Fruit fly (Drosophila melanogaster) whole organism, embryonic: ENCODE results near the gene SmD1.

Experiments
- ATbp ChIP-seq: fragments of 200-800 bp; sonication (Bioruptor generic); optimal IDR thresholded peaks from 2 replicates; lab custom pipeline; 2017; ENCODE audit warnings: missing biosample characterization, mild to moderate bottlenecking, missing genetic modification characterization, missing genetic modification reagents
- B-H2 ChIP-seq: fragments of 200-800 bp; sonication (Bioruptor generic); optimal IDR thresholded peaks from 2 replicates; lab custom pipeline; 2018; ENCODE audit warnings: missing biosample characterization, mild to moderate bottlenecking, missing genetic modification characterization
- Bdp1 ChIP-seq: fragments of 200-800 bp; sonication (Bioruptor generic); optimal IDR thresholded peaks from 3 replicates; lab custom pipeline; 2016; ENCODE audit warnings: missing biosample characterization, missing genetic modification characterization
- BtbVII ChIP-seq: fragments of 200-800 bp; sonication (Bioruptor generic); optimal IDR thresholded peaks from 3 replicates; lab custom pipeline; 2017; ENCODE audit warnings: missing biosample characterization, mild to moderate bottlenecking, missing genetic modification characterization
- CG10543 ChIP-seq: fragments of 200-800 bp; sonication (Bioruptor generic); optimal IDR thresholded peaks from 3 replicates; lab custom pipeline; 2017; ENCODE audit warnings: missing biosample characterization, mild to moderate bottlenecking, missing genetic modification characterization, moderate library complexity
- CG10959 ChIP-seq: fragments of 200-800 bp; sonication (Bioruptor generic); IDR thresholded peaks from 2 replicates; pipeline ENCODE4 v1.3.6; 2022; ENCODE audit warnings: missing biosample characterization, missing genetic modification characterization
- CG12299 ChIP-seq: fragments of 200-800 bp; sonication (Bioruptor generic); optimal IDR thresholded peaks from 2 replicates; lab custom pipeline; 2018; ENCODE audit warnings: missing biosample characterization, mild to moderate bottlenecking, missing genetic modification characterization
- CG13296 ChIP-seq: fragments of 200-800 bp; sonication (Bioruptor generic); optimal IDR thresholded peaks from 3 replicates; lab custom pipeline; 2018; ENCODE audit warnings: missing biosample characterization, mild to moderate bottlenecking, missing genetic modification characterization
- CG16815 ChIP-seq: fragments of 200-800 bp; sonication (Bioruptor generic); optimal IDR thresholded peaks from 3 replicates; lab custom pipeline; 2017; ENCODE audit warnings: missing biosample characterization, mild to moderate bottlenecking, missing genetic modification characterization
- CG3407 ChIP-seq: fragments of 200-800 bp; sonication (Bioruptor generic); optimal IDR thresholded peaks from 2 replicates; lab custom pipeline; 2018; ENCODE audit warnings: missing biosample characterization, mild to moderate bottlenecking, missing genetic modification characterization
- CG4404 ChIP-seq: fragments of 200-800 bp; sonication (Bioruptor generic); IDR thresholded peaks from 2 replicates; pipeline ENCODE4 v1.3.6; 2022; ENCODE audit warnings: missing biosample characterization, missing genetic modification characterization
- CG5180 ChIP-seq: fragments of 200-800 bp; sonication (Bioruptor generic); optimal IDR thresholded peaks from 3 replicates; lab custom pipeline; 2017; ENCODE audit warnings: missing biosample characterization, missing genetic modification characterization, mild to moderate bottlenecking, moderate library complexity, missing genetic modification reagents
- CG5245 ChIP-seq: fragments of 200-800 bp; sonication (Bioruptor generic); optimal IDR thresholded peaks from 3 replicates; lab custom pipeline; 2016; ENCODE audit warnings: missing biosample characterization, missing genetic modification characterization
- CG5953 ChIP-seq: fragments of 200-800 bp; sonication (Bioruptor generic); IDR thresholded peaks from 2 replicates; pipeline ENCODE4 v1.3.6; 2022; ENCODE audit warnings: missing biosample characterization, missing genetic modification characterization
- CG6791 ChIP-seq: fragments of 200-800 bp; sonication (Bioruptor generic); IDR thresholded peaks from 3 replicates; pipeline ENCODE4 v1.3.6; 2022; ENCODE audit warnings: missing biosample characterization, missing genetic modification characterization; ENCODE audit not compliant: partially characterized antibody
- CG7745 ChIP-seq: fragments of 200-800 bp; sonication (Bioruptor generic); optimal IDR thresholded peaks from 2 replicates; lab custom pipeline; 2018; ENCODE audit warnings: missing biosample characterization, mild to moderate bottlenecking, missing genetic modification characterization, moderate library complexity
- CG7987 ChIP-seq: fragments of 200-800 bp; sonication (Bioruptor generic); optimal IDR thresholded peaks from 2 replicates; lab custom pipeline; 2018; ENCODE audit warnings: missing biosample characterization, mild to moderate bottlenecking, missing genetic modification characterization, moderate library complexity
- CG8089 ChIP-seq: fragments of 200-800 bp; sonication (Bioruptor generic); optimal IDR thresholded peaks from 3 replicates; lab custom pipeline; 2016; ENCODE audit warnings: missing biosample characterization, missing genetic modification characterization
- CG9215 ChIP-seq: fragments of 200-800 bp; sonication (Bioruptor generic); IDR thresholded peaks from 2 replicates; pipeline ENCODE4 v1.3.6; 2022; ENCODE audit warnings: missing biosample characterization, missing genetic modification characterization
- CTCF ChIP-seq: fragments of 200-800 bp; sonication (Bioruptor generic); optimal IDR thresholded peaks from 2 replicates; lab custom pipeline; 2017; ENCODE audit warnings: missing biosample characterization, mild to moderate bottlenecking, missing genetic modification characterization, moderate library complexity
- Drgx ChIP-seq: fragments of 200-800 bp; sonication (Bioruptor generic); IDR thresholded peaks from 2 replicates; pipeline ENCODE4 v1.3.6; 2022; ENCODE audit warnings: missing biosample characterization, missing genetic modification characterization
- Gsc ChIP-seq: fragments of 200-800 bp; sonication (Bioruptor generic); IDR thresholded peaks from 2 replicates; pipeline ENCODE4 v1.3.6; 2022; ENCODE audit warnings: missing biosample characterization, missing genetic modification characterization
- Gug ChIP-seq: fragments of 200-800 bp; sonication (Bioruptor generic); IDR thresholded peaks from 4 replicates; pipeline ENCODE4 v1.3.6; 2022; ENCODE audit warnings: missing biosample characterization, missing genetic modification characterization
- HLH4C ChIP-seq: fragments of 200-800 bp; sonication (Bioruptor generic); IDR thresholded peaks from 3 replicates; pipeline ENCODE4 v1.3.6; 2022; ENCODE audit warnings: missing biosample characterization, missing genetic modification characterization; ENCODE audit not compliant: partially characterized antibody
- Hr3 ChIP-seq: fragments of 200-800 bp; sonication (Bioruptor generic); optimal IDR thresholded peaks from 3 replicates; lab custom pipeline; 2016; ENCODE audit warnings: missing biosample characterization, missing genetic modification characterization
- Hr78 ChIP-seq, 2 experiments: fragments of 200-800 bp in 1 of 2; fragments of >200 bp in 1 of 2; sonication (Bioruptor generic) in 1 of 2; optimal IDR thresholded peaks; 2 replicates each; lab custom pipeline; 2017 to 2019; ENCODE audit warnings: missing biosample characterization in 2 of 2, missing genetic modification characterization in 2 of 2, mild to moderate bottlenecking in 1 of 2, moderate library complexity in 1 of 2
- Hsf ChIP-seq: fragments of 200-800 bp; sonication (Bioruptor generic); optimal IDR thresholded peaks from 3 replicates; lab custom pipeline; 2016; ENCODE audit warnings: missing biosample characterization, missing genetic modification characterization
- Mad ChIP-seq: fragments of 200-800 bp; sonication (Bioruptor generic); optimal IDR thresholded peaks from 2 replicates; lab custom pipeline; 2016; ENCODE audit warnings: missing biosample characterization, missing genetic modification characterization
- Max ChIP-seq: fragments of 200-800 bp; sonication (Bioruptor generic); optimal IDR thresholded peaks from 2 replicates; lab custom pipeline; 2016; ENCODE audit warnings: missing biosample characterization, mild to moderate bottlenecking, missing genetic modification characterization
- PHDP ChIP-seq: fragments of 200-800 bp; sonication (Bioruptor generic); optimal IDR thresholded peaks from 3 replicates; lab custom pipeline; 2018; ENCODE audit warnings: missing biosample characterization, mild to moderate bottlenecking, missing genetic modification characterization, moderate library complexity
- Rfx ChIP-seq: fragments of 200-800 bp; sonication (Bioruptor generic); IDR thresholded peaks from 2 replicates; pipeline ENCODE4 v1.3.6; 2022; ENCODE audit warnings: missing biosample characterization, missing genetic modification characterization
- Scr ChIP-seq: fragments of 200-800 bp; sonication (Bioruptor generic); IDR thresholded peaks from 2 replicates; pipeline ENCODE4 v1.3.6; 2022; ENCODE audit warnings: missing biosample characterization, missing genetic modification characterization; ENCODE audit not compliant: partially characterized antibody
- Side ChIP-seq: fragments of 200-800 bp; sonication (Bioruptor generic); optimal IDR thresholded peaks from 2 replicates; lab custom pipeline; 2016; ENCODE audit warnings: missing biosample characterization, missing genetic modification characterization
- Tbp ChIP-seq: fragments of >200 bp; optimal IDR thresholded peaks from 2 replicates; lab custom pipeline; 2018; ENCODE audit warnings: missing biosample characterization, missing genetic modification characterization
- Xbp1 ChIP-seq: fragments of 200-800 bp; sonication (Bioruptor generic); optimal IDR thresholded peaks from 3 replicates; lab custom pipeline; 2016; ENCODE audit warnings: missing biosample characterization, mild to moderate bottlenecking, missing genetic modification characterization
- abd-A ChIP-seq: fragments of 200-800 bp; sonication (Bioruptor generic); optimal IDR thresholded peaks from 3 replicates; lab custom pipeline; 2019; ENCODE audit warnings: missing biosample characterization, mild to moderate bottlenecking, missing genetic modification characterization, moderate library complexity
- ac ChIP-seq: fragments of 200-800 bp; sonication (Bioruptor generic); optimal IDR thresholded peaks from 3 replicates; lab custom pipeline; 2017; ENCODE audit warnings: missing biosample characterization, mild to moderate bottlenecking, missing genetic modification characterization
- bcd ChIP-seq: fragments of 200-800 bp; sonication (Bioruptor generic); optimal IDR thresholded peaks from 2 replicates; lab custom pipeline; 2017; ENCODE audit warnings: missing biosample characterization, mild to moderate bottlenecking, missing genetic modification characterization
- chm ChIP-seq: fragments of 200-800 bp; sonication (Bioruptor generic); IDR thresholded peaks from 2 replicates; pipeline ENCODE4 v1.3.6; 2022; ENCODE audit warnings: missing biosample characterization, missing genetic modification characterization
- h ChIP-seq: fragments of >200 bp; optimal IDR thresholded peaks from 2 replicates; lab custom pipeline; 2017
- hbn ChIP-seq: fragments of 200-800 bp; sonication (Bioruptor generic); IDR thresholded peaks from 2 replicates; pipeline ENCODE4 v1.3.6; 2022; ENCODE audit warnings: missing biosample characterization, missing genetic modification characterization; ENCODE audit not compliant: partially characterized antibody
- her ChIP-seq: fragments of 200-800 bp; sonication (Bioruptor generic); optimal IDR thresholded peaks from 2 replicates; lab custom pipeline; 2016; ENCODE audit warnings: missing biosample characterization, missing genetic modification characterization
- ind ChIP-seq: fragments of 200-800 bp; sonication (Bioruptor generic); optimal IDR thresholded peaks from 3 replicates; lab custom pipeline; 2016; ENCODE audit warnings: missing biosample characterization, missing genetic modification characterization
- knrl ChIP-seq: fragments of 200-800 bp; sonication (Bioruptor generic); IDR thresholded peaks from 3 replicates; pipeline ENCODE4 v1.3.6; 2022; ENCODE audit warnings: missing biosample characterization, missing genetic modification characterization; ENCODE audit not compliant: partially characterized antibody
- nau ChIP-seq: fragments of 200-800 bp; sonication (Bioruptor generic); optimal IDR thresholded peaks from 3 replicates; lab custom pipeline; 2017; ENCODE audit warnings: missing biosample characterization, mild to moderate bottlenecking, missing genetic modification characterization, missing genetic modification reagents
- onecut ChIP-seq: fragments of 200-800 bp; sonication (Bioruptor generic); IDR thresholded peaks from 2 replicates; pipeline ENCODE4 v1.3.6; 2022; ENCODE audit warnings: missing biosample characterization, missing genetic modification characterization
- pho ChIP-seq: fragments of 200-800 bp; sonication (Bioruptor generic); optimal IDR thresholded peaks from 2 replicates; lab custom pipeline; 2016; ENCODE audit warnings: missing biosample characterization, missing genetic modification characterization
- slbo ChIP-seq: fragments of 200-800 bp; sonication (Bioruptor generic); IDR thresholded peaks from 2 replicates; pipeline ENCODE4 v1.3.6; 2022; ENCODE audit warnings: missing biosample characterization, missing genetic modification characterization
- tll ChIP-seq, 2 experiments: fragments of 200-800 bp in 1 of 2; fragments of >200 bp in 1 of 2; sonication (Bioruptor generic) in 1 of 2; optimal IDR thresholded peaks; 2 replicates each; lab custom pipeline; 2017 to 2019; ENCODE audit warnings: missing biosample characterization in 2 of 2, missing genetic modification characterization in 2 of 2, mild to moderate bottlenecking in 1 of 2, moderate library complexity in 1 of 2
- toy ChIP-seq: fragments of 200-800 bp; sonication (Bioruptor generic); IDR thresholded peaks from 2 replicates; pipeline ENCODE4 v1.3.6; 2022; ENCODE audit warnings: missing biosample characterization, missing genetic modification characterization
- trem ChIP-seq: fragments of 200-800 bp; optimal IDR thresholded peaks from 3 replicates; lab custom pipeline; 2019; ENCODE audit warnings: missing biosample characterization, mild to moderate bottlenecking, missing genetic modification characterization, moderate library complexity
- vnd ChIP-seq: fragments of 200-800 bp; sonication (Bioruptor generic); IDR thresholded peaks from 3 replicates; pipeline ENCODE4 v1.3.6; 2022; ENCODE audit warnings: missing biosample characterization, missing genetic modification characterization; ENCODE audit not compliant: partially characterized antibody

SmD1 gene

DNA sequence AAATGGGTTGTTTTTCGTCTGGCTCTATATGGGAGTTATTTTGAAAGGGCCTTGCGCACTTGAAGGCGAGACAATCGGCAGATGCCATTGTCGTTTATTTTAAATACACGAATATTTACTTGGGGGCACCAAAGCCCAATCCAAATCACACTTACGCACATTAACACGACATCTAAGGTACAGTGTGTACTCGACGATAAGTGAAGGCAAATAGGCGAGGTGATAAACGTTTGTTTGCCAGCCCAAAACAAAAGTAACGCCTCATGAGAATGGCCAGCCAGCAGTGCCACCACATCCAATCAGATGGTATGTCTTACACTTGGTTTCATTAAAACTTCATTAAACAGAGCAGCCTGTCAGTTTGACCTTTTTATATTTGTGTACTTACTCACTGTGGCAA, 49.7 kb downstream of the SmD1 start (continued):
- TF ChIP-seq Tbp (GFP tag; lab: Kevin White, UChicago) (no peak), HLH4C (no peak), Xbp1 (GFP tag; lab: Kevin White, UChicago) (no peak), CTCF (GFP tag; lab: Kevin White, UChicago) (no peak), ind (GFP tag; lab: Kevin White, UChicago) (no peak), nau (GFP tag; lab: Kevin White, UChicago) (peak; percentile 25), Hr78 (GFP tag; optimal IDR thresholded peaks at IDR 0.05; lab: Kevin White, UChicago) (peak in 1 of 2 experiments; percentile 42), Gsc (GFP tag; lab: Robert Waterston, UW) (no peak), Scr (no peak), CG5180 (GFP tag; lab: Kevin White, UChicago) (peak; percentile 7), CG10959 (peak; percentile 37; the same call in 1 of the 2 replicates), CG7987 (peak; percentile 50), Drgx (GFP tag; lab: Robert Waterston, UW) (no peak), CG3407 (GFP tag; lab: Kevin White, UChicago) (peak; percentile 80), ac (GFP tag; lab: Kevin White, UChicago) (peak; percentile 91), CG10543 (GFP tag; lab: Kevin White, UChicago) (peak; percentile 27), slbo (no peak), Bdp1 (GFP tag; lab: Kevin White, UChicago) (no peak), CG4404 (no peak), CG5953 (no peak; the same call in 1 of the 2 replicates), bcd (GFP tag; lab: Kevin White, UChicago) (peak; percentile 18), Max (GFP tag; lab: Kevin White, UChicago) (no peak), abd-A (no peak), CG6791 (GFP tag; lab: Robert Waterston, UW) (no peak), Side (GFP tag; lab: Kevin White, UChicago) (peak; percentile 71), chm (GFP tag; lab: Robert Waterston, UW) (peak; percentile 70; the same call in 1 of the 2 replicates), CG16815 (GFP tag; lab: Kevin White, UChicago) (no peak), knrl (no peak), CG5245 (GFP tag; lab: Kevin White, UChicago) (no peak), vnd (GFP tag; lab: Robert Waterston, UW) (no peak), Hsf (GFP tag; lab: Kevin White, UChicago) (no peak), h (lab: Kevin White, UChicago) (no peak), ATbp (GFP tag; lab: Kevin White, UChicago) (peak; percentile 73), her (GFP tag; lab: Kevin White, UChicago) (no peak), CG9215 (GFP tag; lab: Robert Waterston, UW) (no peak), CG12299 (tag; lab: Kevin White, UChicago) (no peak), B-H2 (GFP tag; lab: Kevin White, UChicago) (no peak), Mad (GFP tag; lab: Kevin White, UChicago) (no peak), PHDP (tag; lab: Kevin White, UChicago) (peak; percentile 1), onecut (GFP tag; lab: Robert Waterston, UW) (peak; percentile 33; the same call in 1 of the 2 replicates), Gug (GFP tag; lab: Robert Waterston, UW) (no peak), Hr3 (no peak), hbn (GFP tag; lab: Robert Waterston, UW) (no peak), Rfx (no peak), tll (GFP tag; optimal IDR thresholded peaks at IDR 0.05; lab: Kevin White, UChicago) (peak in 1 of 2 experiments; percentile 65), toy (GFP tag; lab: Robert Waterston, UW) (no peak), CG8089 (GFP tag; lab: Kevin White, UChicago) (peak; percentile 63), pho (GFP tag; lab: Kevin White, UChicago) (no peak), trem (tag; lab: Kevin White, UChicago) (peak; percentile 17), CG7745 (tag; lab: Kevin White, UChicago) (peak; percentile 73), CG13296 (no peak), BtbVII (GFP tag; lab: Kevin White, UChicago) (peak; percentile 32)
